Worm (Caenorhabditis elegans) whole organism, L2 larva: Measurements from ENCODE around the gene T26C5.3.

Source experiments
- ZK546.5 ChIP-seq: sonication (generic microtip); optimal IDR thresholded peaks from 2 replicates; lab custom pipeline; 2017; ENCODE audit warnings: missing biosample characterization, missing genetic modification characterization
- skn-1 ChIP-seq: sonication (generic microtip); optimal IDR thresholded peaks from 2 replicates; lab custom pipeline; 2017; ENCODE audit warnings: missing biosample characterization, missing genetic modification characterization

DNA sequence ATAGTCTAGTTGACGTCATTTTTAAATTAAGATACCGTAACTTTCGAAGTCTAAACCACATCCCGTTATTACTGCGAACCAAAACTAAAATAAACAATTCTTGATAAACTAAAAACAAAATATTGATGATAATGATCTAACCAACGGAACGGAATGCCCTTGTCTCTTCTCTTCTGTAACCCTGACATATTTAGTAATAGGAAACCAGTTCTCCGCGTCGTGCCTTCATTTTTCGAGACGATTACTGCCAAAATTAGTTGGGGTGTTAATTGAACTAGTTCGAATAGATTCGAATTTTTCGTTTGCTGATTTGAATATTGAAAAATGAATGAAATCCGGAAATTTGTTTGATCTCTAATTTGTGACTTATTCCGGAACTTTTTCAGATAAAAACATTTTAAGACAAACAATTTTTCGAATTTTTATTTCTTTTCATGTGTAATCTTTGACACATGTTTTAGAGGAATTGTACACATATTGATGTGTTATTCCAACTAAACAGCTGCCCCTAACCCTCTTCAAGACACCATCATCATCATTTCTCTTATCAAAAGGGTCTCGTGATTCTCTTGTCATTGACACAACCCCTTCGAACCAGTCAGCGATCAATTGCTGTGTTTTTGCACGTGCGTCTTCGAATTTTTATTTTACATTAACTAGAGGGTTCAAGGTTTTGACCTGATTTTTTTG lies 47.4 kb downstream of the T26C5.3 start:
- TF ChIP-seq skn-1 (tag; lab: Kevin White, UChicago): no peak
- no peak for TF ChIP-seq ZK546.5 (tag; lab: Kevin White, UChicago)
